Fruit fly (Drosophila melanogaster): ENCODE measurements around the gene nau.

The nau gene

DNA sequence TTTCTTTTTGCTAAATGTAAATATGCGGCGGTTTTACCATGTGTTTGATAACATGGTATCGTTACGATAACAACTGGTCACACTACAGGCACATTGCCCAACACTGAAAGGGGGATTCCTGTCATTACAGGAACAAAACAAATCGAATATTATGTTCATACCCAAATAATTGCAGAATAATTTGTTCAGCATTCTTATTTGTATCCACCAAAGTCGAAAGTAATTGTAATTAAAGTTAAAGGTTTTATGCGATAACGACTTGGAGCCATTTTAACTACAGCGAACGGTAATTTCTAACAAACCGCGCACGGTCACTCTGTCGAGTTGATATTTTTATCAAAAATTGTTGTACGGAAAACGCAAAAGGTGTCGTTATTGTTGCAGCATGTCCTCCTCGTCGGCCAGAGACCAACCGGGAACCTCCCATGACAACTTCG is 49.3 kb upstream of the nau start, which contains the start of the genes CG10214 and CG10375 (continued):
- TF ChIP-seq Ptx1 (GFP tag; IDR thresholded peaks at IDR 0.05): peak; percentile 67
- peak; percentile 81 for TF ChIP-seq tx (GFP tag; optimal IDR thresholded peaks at IDR 0.05)
- no peak for TF ChIP-seq CG4360 (GFP tag; IDR thresholded peaks at IDR 0.05)
- TF ChIP-seq danr (GFP tag; IDR thresholded peaks at IDR 0.05): 0 out of 2 replicates have a peak, but pooled peaks have one; percentile 23
- TF ChIP-seq otp (GFP tag; IDR thresholded peaks at IDR 0.05): 0 out of 3 replicates have a peak, but pooled peaks have one; percentile 65
- peak; percentile 87 for TF ChIP-seq mam (GFP tag; optimal IDR thresholded peaks at IDR 0.05)
- peak; percentile 72 for TF ChIP-seq sug (tag; optimal IDR thresholded peaks at IDR 0.05)
- no peak for TF ChIP-seq Blimp-1 (GFP tag; optimal IDR thresholded peaks at IDR 0.05)
- peak; percentile 67 for TF ChIP-seq CG4854 (GFP tag; optimal IDR thresholded peaks at IDR 0.05)
- TF ChIP-seq Side (GFP tag; optimal IDR thresholded peaks at IDR 0.05): peak; percentile 81
- peak; percentile 21 for TF ChIP-seq cwo (GFP tag; optimal IDR thresholded peaks at IDR 0.05)
- peak; percentile 69 for TF ChIP-seq E2f2 (GFP tag; IDR thresholded peaks at IDR 0.05)
- TF ChIP-seq CG15269 (tag; optimal IDR thresholded peaks at IDR 0.05): peak; percentile 75
- no peak for TF ChIP-seq rib (GFP tag; IDR thresholded peaks at IDR 0.05)
- peak; percentile 47; the same call in 1 of the 2 replicates for TF ChIP-seq Drgx (GFP tag; IDR thresholded peaks at IDR 0.05)
- TF ChIP-seq CG4328 (GFP tag; optimal IDR thresholded peaks at IDR 0.05): peak; percentile 42
- TF ChIP-seq Sin3A (optimal IDR thresholded peaks at IDR 0.05): peak; percentile 93
- TF ChIP-seq inv (GFP tag; IDR thresholded peaks at IDR 0.05; ENCODE audit: partially characterized antibody): no peak
- TF ChIP-seq run (tag; optimal IDR thresholded peaks at IDR 0.05): no peak
- peak; percentile 11 for TF ChIP-seq CG7928 (GFP tag; optimal IDR thresholded peaks at IDR 0.05)
- peak; percentile 76 for TF ChIP-seq CG12942 (GFP tag; optimal IDR thresholded peaks at IDR 0.05)
- TF ChIP-seq dm (GFP tag; optimal IDR thresholded peaks at IDR 0.05): peak; percentile 97
- peak; percentile 83 for TF ChIP-seq Hmr (GFP tag; optimal IDR thresholded peaks at IDR 0.05)
- no peak for TF ChIP-seq sima (GFP tag; optimal IDR thresholded peaks at IDR 0.05)
- TF ChIP-seq grau (tag; optimal IDR thresholded peaks at IDR 0.05): peak; percentile 74
- TF ChIP-seq CG12744 (GFP tag; optimal IDR thresholded peaks at IDR 0.05): peak; percentile 1
- TF ChIP-seq Hr3 (GFP tag; optimal IDR thresholded peaks at IDR 0.05): peak; percentile 68
- TF ChIP-seq aop (GFP tag; IDR thresholded peaks at IDR 0.05): no peak
- no peak for TF ChIP-seq yki (optimal IDR thresholded peaks at IDR 0.05)
- TF ChIP-seq Ssrp (tag; optimal IDR thresholded peaks at IDR 0.05): peak; percentile 35
- no peak for TF ChIP-seq Sry-β (GFP tag; optimal IDR thresholded peaks at IDR 0.05)
- no peak for TF ChIP-seq CG1024 (GFP tag; IDR thresholded peaks at IDR 0.05)
- TF ChIP-seq CG14014 (GFP tag; IDR thresholded peaks at IDR 0.05): 0 out of 2 replicates have a peak, but pooled peaks have one; percentile 40
- TF ChIP-seq CG6765 (GFP tag; optimal IDR thresholded peaks at IDR 0.05): peak; percentile 7
- peak; percentile 44; the same call in 1 of the 2 replicates for TF ChIP-seq seq (GFP tag; IDR thresholded peaks at IDR 0.05)
- TF ChIP-seq ewg (GFP tag; optimal IDR thresholded peaks at IDR 0.05): peak; percentile 68
- peak; percentile 35; the same call in 1 of the 2 replicates for TF ChIP-seq Ada2b (GFP tag; IDR thresholded peaks at IDR 0.05)
- TF ChIP-seq nau (GFP tag; optimal IDR thresholded peaks at IDR 0.05): no peak
- no peak for TF ChIP-seq Usf (GFP tag; optimal IDR thresholded peaks at IDR 0.05)
- peak; percentile 73; the same call in 1 of the 2 replicates for TF ChIP-seq sob (GFP tag; IDR thresholded peaks at IDR 0.05)
- peak; percentile 60 for TF ChIP-seq sisA (GFP tag; IDR thresholded peaks at IDR 0.05)
- peak; percentile 84 for TF ChIP-seq vvl (GFP tag; IDR thresholded peaks at IDR 0.05)
- TF ChIP-seq CG11696 (GFP tag; IDR thresholded peaks at IDR 0.05): no peak
- no peak for TF ChIP-seq Trl (optimal IDR thresholded peaks at IDR 0.05)
- peak; percentile 88 for TF ChIP-seq Trl (GFP tag; optimal IDR thresholded peaks at IDR 0.05)
- TF ChIP-seq Xbp1 (GFP tag; optimal IDR thresholded peaks at IDR 0.05): peak; percentile 83
- peak in 1 of 2 experiments; percentile 76 for TF ChIP-seq bsh (GFP tag; optimal IDR thresholded peaks at IDR 0.05)
- TF ChIP-seq sd (tag; optimal IDR thresholded peaks at IDR 0.05): peak; percentile 71
- no peak for TF ChIP-seq dan (GFP tag; IDR thresholded peaks at IDR 0.05)
- no peak for TF ChIP-seq Jarid2 (GFP tag; optimal IDR thresholded peaks at IDR 0.05)
- peak; percentile 44; the same call in 1 of the 2 replicates for TF ChIP-seq wor (GFP tag; IDR thresholded peaks at IDR 0.05)
- TF ChIP-seq CG7963 (GFP tag; IDR thresholded peaks at IDR 0.05; ENCODE audit: partially characterized antibody): no peak
